Fruit fly (Drosophila melanogaster): ENCODE measurements around the gene Plp.
A peak's percentile ranks its signal among the peaks of the same experiment; 100 is the strongest.

The Plp gene

dm6 chr3L:15104849-15105555, 10.5 kb upstream of the Plp start (continued):
- TF ChIP-seq tap (tag; optimal IDR thresholded peaks at IDR 0.05), result peak; percentile 28
- TF ChIP-seq wek (GFP tag; optimal IDR thresholded peaks at IDR 0.05), result no peak
- TF ChIP-seq jing (GFP tag; optimal IDR thresholded peaks at IDR 0.05), result peak; percentile 14
- no peak for TF ChIP-seq Jarid2 (GFP tag; optimal IDR thresholded peaks at IDR 0.05)
- no peak for TF ChIP-seq CG2202 (tag; optimal IDR thresholded peaks at IDR 0.05)
- TF ChIP-seq NC2α (GFP tag; optimal IDR thresholded peaks at IDR 0.05), result no peak
- peak; percentile 71 for TF ChIP-seq CG32772 (GFP tag; IDR thresholded peaks at IDR 0.05)
- TF ChIP-seq trem (tag; optimal IDR thresholded peaks at IDR 0.05), result no peak
- TF ChIP-seq sim (GFP tag; IDR thresholded peaks at IDR 0.05), result no peak
- no peak for TF ChIP-seq Deaf1 (tag; optimal IDR thresholded peaks at IDR 0.05)
- no peak for TF ChIP-seq CG10959 (GFP tag; IDR thresholded peaks at IDR 0.05)
- peak; percentile 31 for TF ChIP-seq CG6813 (GFP tag; optimal IDR thresholded peaks at IDR 0.05)
- peak; percentile 33 for TF ChIP-seq CG12219 (GFP tag; optimal IDR thresholded peaks at IDR 0.05)
- no peak for TF ChIP-seq CG16813 (GFP tag; IDR thresholded peaks at IDR 0.05; ENCODE audit: partially characterized antibody)
- peak; percentile 29 for TF ChIP-seq CG17568 (GFP tag; optimal IDR thresholded peaks at IDR 0.05)
- no peak for TF ChIP-seq CG15696 (tag; optimal IDR thresholded peaks at IDR 0.05)
- TF ChIP-seq B-H2 (GFP tag; optimal IDR thresholded peaks at IDR 0.05), result peak; percentile 27
- no peak for TF ChIP-seq CG8290 (GFP tag; optimal IDR thresholded peaks at IDR 0.05)
- TF ChIP-seq CG8290 (tag; optimal IDR thresholded peaks at IDR 0.05), result peak in 1 of 2 experiments; percentile 51
- no peak for TF ChIP-seq ab (GFP tag; optimal IDR thresholded peaks at IDR 0.05)
- TF ChIP-seq CG17328 (GFP tag; IDR thresholded peaks at IDR 0.05), result no peak
- peak; percentile 32 for TF ChIP-seq CG9437 (GFP tag; optimal IDR thresholded peaks at IDR 0.05)
- TF ChIP-seq Doc3 (GFP tag; IDR thresholded peaks at IDR 0.05; ENCODE audit: partially characterized antibody), result no peak
- peak; percentile 22 for TF ChIP-seq fd96Cb (tag; optimal IDR thresholded peaks at IDR 0.05)
- TF ChIP-seq CG33213 (GFP tag; optimal IDR thresholded peaks at IDR 0.05), result no peak
- TF ChIP-seq CG1792 (GFP tag; optimal IDR thresholded peaks at IDR 0.05), result no peak
- 0 out of 3 replicates have a peak, but pooled peaks have one; percentile 22 for TF ChIP-seq Mrtf (GFP tag; IDR thresholded peaks at IDR 0.05)
- no peak for TF ChIP-seq Nf-YC (tag; optimal IDR thresholded peaks at IDR 0.05)
- peak; percentile 50 for TF ChIP-seq slp2 (GFP tag; optimal IDR thresholded peaks at IDR 0.05)
- TF ChIP-seq CG3163 (GFP tag; optimal IDR thresholded peaks at IDR 0.05), result peak; percentile 9
- TF ChIP-seq ssp (GFP tag; IDR thresholded peaks at IDR 0.05), result peak; percentile 52
- no peak for TF ChIP-seq mirr (GFP tag; optimal IDR thresholded peaks at IDR 0.05)
- no peak for TF ChIP-seq ERR (GFP tag; optimal IDR thresholded peaks at IDR 0.05)
- TF ChIP-seq Mes4 (GFP tag; optimal IDR thresholded peaks at IDR 0.05), result peak; percentile 48
- TF ChIP-seq gcm2 (GFP tag; optimal IDR thresholded peaks at IDR 0.05), result no peak
- TF ChIP-seq NFAT (GFP tag; IDR thresholded peaks at IDR 0.05), result no peak
- TF ChIP-seq CG8089 (GFP tag; optimal IDR thresholded peaks at IDR 0.05), result peak; percentile 8
- peak; percentile 47 for TF ChIP-seq CG1529 (GFP tag; optimal IDR thresholded peaks at IDR 0.05)
- TF ChIP-seq CG11247 (GFP tag; IDR thresholded peaks at IDR 0.05), result peak; percentile 51
- peak; percentile 58 for TF ChIP-seq CG32532 (GFP tag; IDR thresholded peaks at IDR 0.05)
- peak; percentile 50 for TF ChIP-seq Sox100B (GFP tag; optimal IDR thresholded peaks at IDR 0.05)
- peak; percentile 41 for TF ChIP-seq CG34376 (GFP tag; optimal IDR thresholded peaks at IDR 0.05)
- peak; percentile 35 for TF ChIP-seq ewg (GFP tag; optimal IDR thresholded peaks at IDR 0.05)
- peak; percentile 64 for TF ChIP-seq nom (GFP tag; optimal IDR thresholded peaks at IDR 0.05)
- peak; percentile 9 for TF ChIP-seq CG10654 (GFP tag; optimal IDR thresholded peaks at IDR 0.05)
- TF ChIP-seq CG1024 (GFP tag; IDR thresholded peaks at IDR 0.05), result no peak
- peak; percentile 90 for TF ChIP-seq row (GFP tag; IDR thresholded peaks at IDR 0.05)
- TF ChIP-seq CG33557 (GFP tag; optimal IDR thresholded peaks at IDR 0.05), result no peak
- TF ChIP-seq sug (tag; optimal IDR thresholded peaks at IDR 0.05), result peak; percentile 7
- TF ChIP-seq CG10267 (tag; optimal IDR thresholded peaks at IDR 0.05), result peak; percentile 20

Measured in whole organism, embryonic.